Worm (Caenorhabditis elegans) whole organism, L2 larva: ENCODE measurements around the gene gpa-10.

ENCODE experiments used
- blmp-1 ChIP-seq: sonication (generic microtip); optimal IDR thresholded peaks from 2 replicates; lab custom pipeline; 2017; ENCODE audit warnings: missing genetic modification characterization, mild to moderate bottlenecking, missing compliant biosample characterization, antibody characterized with exemption, moderate library complexity; ENCODE audit not compliant: insufficient read depth
- lin-39 ChIP-seq: fragments of 150-350 bp; optimal IDR thresholded peaks from 2 replicates; lab custom pipeline; 2014; ENCODE audit warnings: missing biosample characterization, missing genetic modification reagents, missing genetic modification characterization
- lsy-2 ChIP-seq, 2 experiments: fragments of 150-350 bp in 1 of 2; sonication (generic microtip) in 1 of 2; optimal IDR thresholded peaks; 2 replicates each; lab custom pipeline; 2014 to 2017; ENCODE audit warnings: missing biosample characterization in 2 of 2, missing genetic modification characterization in 2 of 2
- nhr-10 ChIP-seq: sonication (generic microtip); optimal IDR thresholded peaks from 2 replicates; lab custom pipeline; 2017; ENCODE audit warnings: missing biosample characterization, missing genetic modification characterization
- nhr-237 ChIP-seq: fragments of 150-350 bp; optimal IDR thresholded peaks from 2 replicates; lab custom pipeline; 2014; ENCODE audit warnings: missing biosample characterization, missing genetic modification characterization
- nhr-25 ChIP-seq: fragments of 150-350 bp; sonication (generic microtip); optimal IDR thresholded peaks from 3 replicates; lab custom pipeline; 2014; ENCODE audit warnings: missing biosample characterization, missing genetic modification characterization
- nhr-77 ChIP-seq: fragments of 150-350 bp; optimal IDR thresholded peaks from 2 replicates; lab custom pipeline; 2014; ENCODE audit warnings: missing biosample characterization, missing genetic modification characterization
- skn-1 ChIP-seq: sonication (generic microtip); optimal IDR thresholded peaks from 2 replicates; lab custom pipeline; 2017; ENCODE audit warnings: missing biosample characterization, missing genetic modification characterization
- snpc-4 ChIP-seq: fragments of 150-350 bp; optimal IDR thresholded peaks from 2 replicates; lab custom pipeline; 2014; ENCODE audit warnings: missing biosample characterization, missing genetic modification characterization
- unc-39 ChIP-seq: fragments of 150-350 bp; optimal IDR thresholded peaks from 2 replicates; lab custom pipeline; 2014; ENCODE audit warnings: missing biosample characterization, missing genetic modification characterization
- ztf-4 ChIP-seq: fragments of 150-350 bp; optimal IDR thresholded peaks from 2 replicates; lab custom pipeline; 2014; ENCODE audit warnings: missing biosample characterization, missing genetic modification characterization

- TF ChIP-seq snpc-4 (tag; lab: Kevin White, UChicago) (no peak), nhr-77 (tag; lab: Kevin White, UChicago) (no peak), lsy-2 (tag; optimal IDR thresholded peaks at IDR 0.05; lab: Kevin White, UChicago) (no peak), skn-1 (no peak), nhr-25 (tag; lab: Kevin White, UChicago) (no peak), nhr-10 (tag; lab: Kevin White, UChicago) (no peak), lin-39 (tag; lab: Kevin White, UChicago) (no peak), nhr-237 (tag; lab: Kevin White, UChicago) (no peak), unc-39 (tag; lab: Kevin White, UChicago) (no peak), ztf-4 (tag; lab: Kevin White, UChicago) (no peak), blmp-1 (no peak)
These were observed 50.6 kb downstream of the gpa-10 start, which contains the start of gene dmsr-11 for ce11 chrV:6803992-6804391.
